Fruit fly (Drosophila melanogaster) whole organism, embryonic: ENCODE measurements around the gene Prp3.

Experiments
- B-H2 ChIP-seq: fragments of 200-800 bp; sonication (Bioruptor generic); optimal IDR thresholded peaks from 2 replicates; lab custom pipeline; 2018; ENCODE audit warnings: missing biosample characterization, mild to moderate bottlenecking, missing genetic modification characterization
- CG10543 ChIP-seq: fragments of 200-800 bp; sonication (Bioruptor generic); optimal IDR thresholded peaks from 3 replicates; lab custom pipeline; 2017; ENCODE audit warnings: missing biosample characterization, mild to moderate bottlenecking, missing genetic modification characterization, moderate library complexity
- CG10654 ChIP-seq: fragments of 200-800 bp; sonication (Bioruptor generic); optimal IDR thresholded peaks from 2 replicates; lab custom pipeline; 2016; ENCODE audit warnings: missing biosample characterization, missing genetic modification characterization
- CG11398 ChIP-seq: fragments of 200-800 bp; sonication (Bioruptor generic); optimal IDR thresholded peaks from 2 replicates; lab custom pipeline; 2016; ENCODE audit warnings: missing biosample characterization, missing genetic modification characterization
- CG11723 ChIP-seq: fragments of 200-800 bp; sonication (Bioruptor generic); optimal IDR thresholded peaks from 2 replicates; lab custom pipeline; 2017; ENCODE audit warnings: missing biosample characterization, mild to moderate bottlenecking, missing genetic modification characterization
- CG12219 ChIP-seq: fragments of 200-800 bp; sonication (Bioruptor generic); optimal IDR thresholded peaks from 3 replicates; lab custom pipeline; 2018; ENCODE audit warnings: missing biosample characterization, mild to moderate bottlenecking, missing genetic modification characterization
- CG14441 ChIP-seq: fragments of 200-800 bp; sonication (Bioruptor generic); IDR thresholded peaks from 2 replicates; pipeline ENCODE4 v1.3.6; 2022; ENCODE audit warnings: missing biosample characterization, missing genetic modification characterization
- CG1647 ChIP-seq: fragments of 200-800 bp; sonication (Bioruptor generic); optimal IDR thresholded peaks from 3 replicates; lab custom pipeline; 2016; ENCODE audit warnings: missing biosample characterization, missing genetic modification characterization
- CG17612 ChIP-seq: fragments of 200-800 bp; sonication (Bioruptor generic); IDR thresholded peaks from 2 replicates; pipeline ENCODE4 v1.3.6; 2022; ENCODE audit warnings: missing biosample characterization, missing genetic modification characterization
- CG17829 ChIP-seq: fragments of 200-800 bp; optimal IDR thresholded peaks from 2 replicates; lab custom pipeline; 2019; ENCODE audit warnings: missing biosample characterization, mild to moderate bottlenecking, missing genetic modification characterization, moderate library complexity
- CG2678 ChIP-seq: fragments of 200-800 bp; sonication (Bioruptor generic); optimal IDR thresholded peaks from 3 replicates; lab custom pipeline; 2019; ENCODE audit warnings: missing biosample characterization, mild to moderate bottlenecking, missing genetic modification characterization, moderate library complexity
- CG3726 ChIP-seq: fragments of 200-800 bp; sonication (Bioruptor generic); IDR thresholded peaks from 3 replicates; pipeline ENCODE4, ENCODE4 v1.3.6; 2022; ENCODE audit warnings: missing biosample characterization, missing genetic modification characterization
- CG4328 ChIP-seq: fragments of 200-800 bp; sonication (Bioruptor generic); optimal IDR thresholded peaks from 3 replicates; lab custom pipeline; 2017; ENCODE audit warnings: missing biosample characterization, missing genetic modification reagents, missing genetic modification characterization
- CG4424 ChIP-seq: fragments of 200-800 bp; sonication (Bioruptor generic); optimal IDR thresholded peaks from 3 replicates; lab custom pipeline; 2016; ENCODE audit warnings: missing biosample characterization, missing genetic modification characterization
- CG6689 ChIP-seq: fragments of 200-800 bp; sonication (Bioruptor generic); IDR thresholded peaks from 2 replicates; pipeline ENCODE4 v1.3.6; 2022; ENCODE audit warnings: missing biosample characterization, missing genetic modification characterization
- CG6854 ChIP-seq: fragments of 200-800 bp; sonication (Bioruptor generic); optimal IDR thresholded peaks from 3 replicates; lab custom pipeline; 2017; ENCODE audit warnings: missing biosample characterization, mild to moderate bottlenecking, missing genetic modification characterization
- CG7786 ChIP-seq: fragments of 200-800 bp; sonication (Bioruptor generic); optimal IDR thresholded peaks from 2 replicates; lab custom pipeline; 2016; ENCODE audit warnings: missing biosample characterization, missing genetic modification characterization
- CG9609 ChIP-seq: fragments of 200-800 bp; sonication (Bioruptor generic); optimal IDR thresholded peaks from 3 replicates; lab custom pipeline; 2016; ENCODE audit warnings: missing biosample characterization, missing genetic modification characterization
- CG9932 ChIP-seq: fragments of 200-800 bp; sonication (Bioruptor generic); IDR thresholded peaks from 2 replicates; pipeline ENCODE4 v1.3.6; 2022; ENCODE audit warnings: missing biosample characterization, missing genetic modification characterization
- D ChIP-seq, 2 experiments: fragments of 200-800 bp in 1 of 2; fragments of >200 bp in 1 of 2; sonication (Bioruptor generic) in 1 of 2; optimal IDR thresholded peaks; 2 replicates in 1 of 2; 3 replicates in 1 of 2; lab custom pipeline; 2017; ENCODE audit warnings: mild to moderate bottlenecking in 1 of 2, missing biosample characterization in 1 of 2, missing genetic modification characterization in 1 of 2, missing genetic modification reagents in 1 of 2
- Deaf1 ChIP-seq: fragments of 200-800 bp; optimal IDR thresholded peaks from 3 replicates; lab custom pipeline; 2019; ENCODE audit warnings: missing biosample characterization, mild to moderate bottlenecking, missing genetic modification characterization, moderate library complexity
- E2f2 ChIP-seq: fragments of 200-800 bp; sonication (Bioruptor generic); IDR thresholded peaks from 2 replicates; pipeline ENCODE4 v1.3.6; 2022; ENCODE audit warnings: missing biosample characterization, missing genetic modification characterization
- Elba2 ChIP-seq: fragments of 200-800 bp; sonication (Bioruptor generic); optimal IDR thresholded peaks from 3 replicates; lab custom pipeline; 2016; ENCODE audit warnings: missing biosample characterization, missing genetic modification characterization
- Hr3 ChIP-seq: fragments of 200-800 bp; sonication (Bioruptor generic); optimal IDR thresholded peaks from 3 replicates; lab custom pipeline; 2016; ENCODE audit warnings: missing biosample characterization, missing genetic modification characterization
- Jarid2 ChIP-seq: fragments of 200-800 bp; sonication (Bioruptor generic); optimal IDR thresholded peaks from 3 replicates; lab custom pipeline; 2017; ENCODE audit warnings: mild to moderate bottlenecking, missing biosample characterization, missing genetic modification reagents, missing genetic modification characterization
- Oli ChIP-seq: fragments of 200-800 bp; sonication (Bioruptor generic); optimal IDR thresholded peaks from 2 replicates; lab custom pipeline; 2018; ENCODE audit warnings: missing biosample characterization, mild to moderate bottlenecking, missing genetic modification characterization, moderate library complexity
- Opbp ChIP-seq: fragments of 200-800 bp; sonication (Bioruptor generic); IDR thresholded peaks from 3 replicates; pipeline ENCODE4 v1.3.6; 2022; ENCODE audit warnings: missing biosample characterization, missing genetic modification characterization; ENCODE audit not compliant: partially characterized antibody
- Optix ChIP-seq: fragments of 200-800 bp; sonication (Bioruptor generic); IDR thresholded peaks from 3 replicates; pipeline ENCODE4 v1.3.6; 2022; ENCODE audit warnings: missing biosample characterization, missing genetic modification characterization
- PHDP ChIP-seq: fragments of 200-800 bp; sonication (Bioruptor generic); optimal IDR thresholded peaks from 3 replicates; lab custom pipeline; 2018; ENCODE audit warnings: missing biosample characterization, mild to moderate bottlenecking, missing genetic modification characterization, moderate library complexity
- Pdp1 ChIP-seq, 2 experiments: fragments of 200-800 bp; sonication (Bioruptor generic); optimal IDR thresholded peaks; 3 replicates each; lab custom pipeline; 2016; ENCODE audit warnings: missing biosample characterization in 2 of 2, missing genetic modification characterization in 2 of 2, mild to moderate bottlenecking in 1 of 2, moderate library complexity in 1 of 2
- Scr ChIP-seq: fragments of 200-800 bp; sonication (Bioruptor generic); IDR thresholded peaks from 2 replicates; pipeline ENCODE4 v1.3.6; 2022; ENCODE audit warnings: missing biosample characterization, missing genetic modification characterization; ENCODE audit not compliant: partially characterized antibody
- Sin3A ChIP-seq: fragments of >200 bp; optimal IDR thresholded peaks from 2 replicates; lab custom pipeline; 2018
- TFAM ChIP-seq: fragments of 200-800 bp; sonication (Bioruptor generic); optimal IDR thresholded peaks from 2 replicates; lab custom pipeline; 2017; ENCODE audit warnings: missing biosample characterization, missing genetic modification characterization, inconsistent platforms
- cwo ChIP-seq: fragments of 200-800 bp; sonication (Bioruptor generic); optimal IDR thresholded peaks from 3 replicates; lab custom pipeline; 2017; ENCODE audit warnings: missing biosample characterization, missing genetic modification characterization, mild to moderate bottlenecking, moderate library complexity, missing genetic modification reagents
- eyg ChIP-seq: fragments of 200-800 bp; sonication (Bioruptor generic); optimal IDR thresholded peaks from 3 replicates; lab custom pipeline; 2016; ENCODE audit warnings: missing biosample characterization, missing genetic modification characterization
- fru ChIP-seq: fragments of >200 bp; optimal IDR thresholded peaks from 2 replicates; lab custom pipeline; 2017
- gem ChIP-seq: fragments of 200-800 bp; sonication (Bioruptor generic); optimal IDR thresholded peaks from 2 replicates; lab custom pipeline; 2019; ENCODE audit warnings: missing biosample characterization, mild to moderate bottlenecking, missing genetic modification characterization, moderate library complexity
- gsb-n ChIP-seq: fragments of 200-800 bp; sonication (Bioruptor generic); optimal IDR thresholded peaks from 3 replicates; lab custom pipeline; 2018; ENCODE audit warnings: missing biosample characterization, mild to moderate bottlenecking, missing genetic modification characterization
- ham ChIP-seq: fragments of 200-800 bp; sonication (Bioruptor generic); IDR thresholded peaks from 2 replicates; pipeline ENCODE4 v1.3.6; 2022; ENCODE audit warnings: missing biosample characterization, missing genetic modification characterization
- kni ChIP-seq: fragments of 200-800 bp; sonication (Bioruptor generic); optimal IDR thresholded peaks from 3 replicates; lab custom pipeline; 2017; ENCODE audit warnings: mild to moderate bottlenecking, missing biosample characterization, missing genetic modification reagents, missing genetic modification characterization
- lab ChIP-seq: fragments of 200-800 bp; sonication (Bioruptor generic); optimal IDR thresholded peaks from 3 replicates; lab custom pipeline; 2017; ENCODE audit warnings: missing biosample characterization, missing genetic modification characterization, mild to moderate bottlenecking, moderate library complexity, missing genetic modification reagents
- lmd ChIP-seq: fragments of 200-800 bp; sonication (Bioruptor generic); IDR thresholded peaks from 2 replicates; pipeline ENCODE4 v1.3.6; 2022; ENCODE audit warnings: missing biosample characterization, missing genetic modification characterization
- ro ChIP-seq: fragments of 200-800 bp; sonication (Bioruptor generic); IDR thresholded peaks from 2 replicates; pipeline ENCODE4 v1.3.6; 2022; ENCODE audit warnings: missing biosample characterization, missing genetic modification characterization
- salm ChIP-seq: fragments of 200-800 bp; sonication (Bioruptor generic); optimal IDR thresholded peaks from 2 replicates; lab custom pipeline; 2018; ENCODE audit warnings: missing biosample characterization, mild to moderate bottlenecking, missing genetic modification characterization
- seq ChIP-seq: fragments of 200-800 bp; sonication (Bioruptor generic); IDR thresholded peaks from 2 replicates; pipeline ENCODE4 v1.3.6; 2022; ENCODE audit warnings: missing biosample characterization, missing genetic modification characterization
- shn ChIP-seq: fragments of 200-800 bp; sonication (Bioruptor generic); optimal IDR thresholded peaks from 3 replicates; lab custom pipeline; 2016; ENCODE audit warnings: missing biosample characterization, missing genetic modification characterization
- sim ChIP-seq: fragments of 200-800 bp; sonication (Bioruptor generic); IDR thresholded peaks from 2 replicates; pipeline ENCODE4 v1.3.6; 2022; ENCODE audit warnings: missing biosample characterization, missing genetic modification characterization
- sima ChIP-seq: fragments of 200-800 bp; sonication (Bioruptor generic); optimal IDR thresholded peaks from 2 replicates; lab custom pipeline; 2016; ENCODE audit warnings: missing biosample characterization, missing genetic modification characterization
- sr ChIP-seq: fragments of 200-800 bp; sonication (Bioruptor generic); IDR thresholded peaks from 3 replicates; pipeline ENCODE4 v1.3.6; 2022; ENCODE audit warnings: missing biosample characterization, missing genetic modification characterization
- ssp ChIP-seq: fragments of 200-800 bp; sonication (Bioruptor generic); IDR thresholded peaks from 2 replicates; pipeline ENCODE4 v1.3.6; 2022; ENCODE audit warnings: missing biosample characterization, missing genetic modification characterization
- tin ChIP-seq: fragments of 200-800 bp; sonication (Bioruptor generic); optimal IDR thresholded peaks from 3 replicates; lab custom pipeline; 2016; ENCODE audit warnings: missing biosample characterization, missing genetic modification characterization
- zen ChIP-seq: fragments of 200-800 bp; sonication (Bioruptor generic); optimal IDR thresholded peaks from 3 replicates; lab custom pipeline; 2018; ENCODE audit warnings: missing biosample characterization, mild to moderate bottlenecking, missing genetic modification characterization, moderate library complexity

The Prp3 gene

DNA sequence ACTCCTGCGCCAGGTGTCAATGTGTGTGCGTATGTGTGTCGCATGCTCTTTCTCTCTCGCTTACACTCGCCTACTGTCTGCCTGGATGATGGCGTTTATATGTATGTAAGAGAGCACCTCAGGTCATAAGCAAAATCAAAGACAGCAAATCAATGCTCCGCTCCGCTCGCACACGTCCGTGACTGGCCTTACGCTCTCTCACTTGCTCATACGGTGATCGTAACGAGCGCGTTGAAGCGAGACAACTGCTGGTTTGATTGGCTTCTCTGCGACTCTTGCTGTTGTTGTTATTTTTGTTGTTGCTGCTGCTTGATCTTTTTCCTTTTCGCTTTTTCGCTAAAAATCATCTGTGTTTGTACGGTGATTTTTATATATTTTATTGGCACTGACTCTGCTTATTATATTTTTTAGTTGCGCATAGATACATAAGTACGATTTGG is 14.5 kb upstream of the Prp3 start (continued):
- no peak for TF ChIP-seq CG2678
- no peak for TF ChIP-seq CG4328 (GFP tag; lab: Kevin White, UChicago)
- TF ChIP-seq ro (GFP tag; lab: Robert Waterston, UW), result no peak
- TF ChIP-seq ham (GFP tag; lab: Robert Waterston, UW), result no peak
- peak; percentile 17; the same call in 1 of the 2 replicates for TF ChIP-seq E2f2 (GFP tag; lab: Robert Waterston, UW)
- TF ChIP-seq CG11398 (GFP tag; lab: Kevin White, UChicago), result no peak
- TF ChIP-seq CG6689 (GFP tag; lab: Robert Waterston, UW), result no peak
- no peak for TF ChIP-seq Sin3A (lab: Kevin White, UChicago)
- TF ChIP-seq CG4424, result no peak
- no peak for TF ChIP-seq gsb-n (tag; lab: Kevin White, UChicago)
- no peak for TF ChIP-seq Jarid2 (GFP tag; lab: Kevin White, UChicago)
- TF ChIP-seq CG17612 (GFP tag; lab: Robert Waterston, UW), result no peak
- no peak for TF ChIP-seq CG12219 (GFP tag; lab: Kevin White, UChicago)
- peak; percentile 57 for TF ChIP-seq zen (tag; lab: Kevin White, UChicago)
- no peak for TF ChIP-seq ssp (GFP tag; lab: Robert Waterston, UW)
- no peak for TF ChIP-seq sima (GFP tag; lab: Kevin White, UChicago)
- TF ChIP-seq CG6854 (GFP tag; lab: Kevin White, UChicago), result peak; percentile 18
- no peak for TF ChIP-seq CG9932 (GFP tag; lab: Robert Waterston, UW)
- no peak for TF ChIP-seq TFAM (GFP tag; lab: Kevin White, UChicago)
- no peak for TF ChIP-seq tin (GFP tag; lab: Kevin White, UChicago)
- TF ChIP-seq lmd (GFP tag; lab: Robert Waterston, UW), result no peak
- TF ChIP-seq CG10543 (GFP tag; lab: Kevin White, UChicago), result peak; percentile 36
- no peak for TF ChIP-seq Elba2 (GFP tag; lab: Kevin White, UChicago)
- TF ChIP-seq Hr3, result no peak
- TF ChIP-seq CG3726, result no peak
- no peak for TF ChIP-seq CG9609 (GFP tag; lab: Kevin White, UChicago)
- TF ChIP-seq D (optimal IDR thresholded peaks at IDR 0.05; lab: Kevin White, UChicago), result peak; percentile 52
- TF ChIP-seq D (GFP tag; optimal IDR thresholded peaks at IDR 0.05; lab: Kevin White, UChicago), result no peak
- peak; percentile 71 for TF ChIP-seq kni (GFP tag; lab: Kevin White, UChicago)
- TF ChIP-seq CG14441 (GFP tag; lab: Robert Waterston, UW), result no peak
- no peak for TF ChIP-seq PHDP
- TF ChIP-seq eyg, result no peak
- peak; percentile 10 for TF ChIP-seq fru (lab: Kevin White, UChicago)
- no peak for TF ChIP-seq sim (GFP tag; lab: Robert Waterston, UW)
- no peak for TF ChIP-seq B-H2 (GFP tag; lab: Kevin White, UChicago)
- no peak for TF ChIP-seq cwo (GFP tag; lab: Kevin White, UChicago)
- no peak for TF ChIP-seq seq (GFP tag; lab: Robert Waterston, UW)
- no peak for TF ChIP-seq CG11723 (GFP tag; lab: Kevin White, UChicago)
- no peak for TF ChIP-seq CG10654 (GFP tag; lab: Kevin White, UChicago)
- TF ChIP-seq shn (GFP tag; lab: Kevin White, UChicago), result no peak
- no peak for TF ChIP-seq Optix (GFP tag; lab: Robert Waterston, UW)
- TF ChIP-seq CG17829 (tag; lab: Kevin White, UChicago), result no peak
- no peak for TF ChIP-seq Deaf1 (tag; lab: Kevin White, UChicago)
- peak in 1 of 2 experiments; percentile 33 for TF ChIP-seq Pdp1 (GFP tag; optimal IDR thresholded peaks at IDR 0.05; lab: Kevin White, UChicago)
- no peak for TF ChIP-seq Oli (tag; lab: Kevin White, UChicago)
- no peak for TF ChIP-seq Opbp (GFP tag; lab: Robert Waterston, UW)
- no peak for TF ChIP-seq CG7786 (GFP tag; lab: Kevin White, UChicago)
- TF ChIP-seq lab (GFP tag; lab: Kevin White, UChicago), result no peak
- TF ChIP-seq sr (GFP tag; lab: Robert Waterston, UW), result no peak
- TF ChIP-seq CG1647 (GFP tag; lab: Kevin White, UChicago), result no peak
- no peak for TF ChIP-seq gem (tag; lab: Kevin White, UChicago)
- TF ChIP-seq salm, result no peak
- TF ChIP-seq Scr, result peak; percentile 19; the same call in 1 of the 2 replicates
